Worm (Caenorhabditis elegans) whole organism, young adult: Measurements from ENCODE around the gene ykt-6.

Experiments
- B0261.1 ChIP-seq: sonication (generic microtip); optimal IDR thresholded peaks from 2 replicates; lab custom pipeline; 2016; ENCODE audit warnings: mild to moderate bottlenecking, missing genetic modification characterization, moderate library complexity, missing compliant biosample characterization
- D2030.7 ChIP-seq: fragments of 200-800 bp; sonication (Bioruptor generic); IDR thresholded peaks from 2 replicates; pipeline ENCODE4 v1.3.6; 2022; ENCODE audit warnings: missing genetic modification reagents, missing genetic modification characterization, missing compliant biosample characterization
- F37B4.10 ChIP-seq: fragments of 200-800 bp; sonication (Bioruptor generic); IDR thresholded peaks from 2 replicates; pipeline ENCODE4 v1.3.6; 2022; ENCODE audit warnings: missing genetic modification characterization, missing compliant biosample characterization
- F52B5.7 ChIP-seq: sonication (generic microtip); optimal IDR thresholded peaks from 2 replicates; lab custom pipeline; 2016; ENCODE audit warnings: mild to moderate bottlenecking, missing genetic modification characterization, missing compliant biosample characterization
- F57A8.1 ChIP-seq: fragments of 200-800 bp; sonication (Bioruptor generic); optimal IDR thresholded peaks from 2 replicates; lab custom pipeline; 2018; ENCODE audit warnings: mild to moderate bottlenecking, missing genetic modification characterization, moderate library complexity, missing compliant biosample characterization
- Y53F4B.3 ChIP-seq: fragments of 200-800 bp; sonication (Bioruptor generic); IDR thresholded peaks from 2 replicates; pipeline ENCODE4 v1.3.6; 2022; ENCODE audit warnings: missing genetic modification reagents, missing genetic modification characterization, missing compliant biosample characterization
- Y53G8AR.9 ChIP-seq: fragments of 200-800 bp; sonication (Bioruptor generic); conservative IDR thresholded peaks from 2 replicates; pipeline ENCODE4 v1.3.6; 2022; ENCODE audit warnings: missing genetic modification reagents, missing genetic modification characterization, missing compliant biosample characterization
- Y79H2A.3 ChIP-seq: fragments of 200-800 bp; sonication (Bioruptor generic); conservative IDR thresholded peaks from 2 replicates; pipeline ENCODE4 v1.3.6; 2022; ENCODE audit warnings: missing genetic modification reagents, missing genetic modification characterization, missing compliant biosample characterization
- atf-7 ChIP-seq: sonication (generic microtip); optimal IDR thresholded peaks from 2 replicates; lab custom pipeline; 2017; ENCODE audit warnings: mild to moderate bottlenecking, missing genetic modification characterization, missing compliant biosample characterization
- athp-1 ChIP-seq: sonication (generic microtip); optimal IDR thresholded peaks from 2 replicates; lab custom pipeline; 2017; ENCODE audit warnings: mild to moderate bottlenecking, missing genetic modification characterization, missing compliant biosample characterization
- ceh-27 ChIP-seq: fragments of 200-800 bp; sonication (Bioruptor generic); optimal IDR thresholded peaks from 2 replicates; lab custom pipeline; 2018; ENCODE audit warnings: mild to moderate bottlenecking, missing genetic modification characterization, moderate library complexity, missing compliant biosample characterization
- hrde-1 ChIP-seq: sonication (generic microtip); optimal IDR thresholded peaks from 2 replicates; lab custom pipeline; 2016; ENCODE audit warnings: missing genetic modification characterization, mild to moderate bottlenecking, missing compliant biosample characterization, moderate library complexity, missing genotype, missing genetic modification reagents, borderline replicate concordance
- lin-40 ChIP-seq: sonication (generic microtip); optimal IDR thresholded peaks from 2 replicates; lab custom pipeline; 2016; ENCODE audit warnings: missing genetic modification characterization, mild to moderate bottlenecking, missing compliant biosample characterization, missing genotype, missing genetic modification reagents
- madf-6 ChIP-seq: fragments of 200-800 bp; sonication (Bioruptor generic); IDR thresholded peaks from 2 replicates; pipeline ENCODE4 v1.3.6; 2022; ENCODE audit warnings: missing genetic modification reagents, missing genetic modification characterization, missing compliant biosample characterization
- madf-8 ChIP-seq: fragments of 200-800 bp; sonication (Bioruptor generic); conservative IDR thresholded peaks from 2 replicates; pipeline ENCODE4 v1.3.6; 2022; ENCODE audit warnings: missing genetic modification reagents, missing genetic modification characterization, missing compliant biosample characterization
- mcd-1 ChIP-seq: fragments of 200-800 bp; sonication (Bioruptor generic); IDR thresholded peaks from 2 replicates; pipeline ENCODE4 v1.3.6; 2022; ENCODE audit warnings: missing genetic modification reagents, missing genetic modification characterization, missing compliant biosample characterization
- mel-28 ChIP-seq: sonication (generic microtip); optimal IDR thresholded peaks from 2 replicates; lab custom pipeline; 2016; ENCODE audit warnings: borderline replicate concordance, mild to moderate bottlenecking, missing genetic modification characterization, missing compliant biosample characterization
- nfya-2 ChIP-seq: fragments of 200-800 bp; sonication (Bioruptor generic); IDR thresholded peaks from 2 replicates; pipeline ENCODE4 v1.3.6; 2022; ENCODE audit warnings: missing genetic modification reagents, missing genetic modification characterization, missing compliant biosample characterization
- nhr-120 ChIP-seq: fragments of 200-800 bp; sonication (Bioruptor generic); IDR thresholded peaks from 2 replicates; pipeline ENCODE4 v1.3.6; 2022; ENCODE audit warnings: missing genetic modification characterization, missing compliant biosample characterization
- nhr-179 ChIP-seq: sonication (generic microtip); optimal IDR thresholded peaks from 2 replicates; lab custom pipeline; 2016; ENCODE audit warnings: mild to moderate bottlenecking, missing genetic modification characterization, missing compliant biosample characterization
- nhr-90 ChIP-seq: sonication (generic microtip); optimal IDR thresholded peaks from 2 replicates; lab custom pipeline; 2016; ENCODE audit warnings: missing genotype, mild to moderate bottlenecking, missing genetic modification characterization, missing compliant biosample characterization
- rec-8 ChIP-seq, 2 experiments: sonication (generic microtip); optimal IDR thresholded peaks; 2 replicates each; lab custom pipeline; 2016; ENCODE audit warnings: mild to moderate bottlenecking in 2 of 2, missing genetic modification characterization in 2 of 2, missing genetic modification reagents in 2 of 2, missing genotype in 2 of 2, missing biosample characterization in 1 of 2, missing compliant biosample characterization in 1 of 2, moderate library complexity in 1 of 2
- rpc-1 ChIP-seq, 2 experiments: fragments of 150-350 bp in 1 of 2; sonication (generic microtip) in 1 of 2; optimal IDR thresholded peaks; 2 replicates each; lab custom pipeline; 2014 to 2018; ENCODE audit warnings: missing biosample characterization in 1 of 2, missing genetic modification characterization in 1 of 2, missing genetic modification reagents in 1 of 2, missing genotype in 1 of 2
- sdz-38 ChIP-seq: sonication (generic microtip); optimal IDR thresholded peaks from 2 replicates; lab custom pipeline; 2016; ENCODE audit warnings: missing genotype, missing genetic modification characterization, missing compliant biosample characterization
- snpc-1.3 ChIP-seq: sonication (generic microtip); optimal IDR thresholded peaks from 2 replicates; lab custom pipeline; 2017; ENCODE audit warnings: missing genetic modification characterization, mild to moderate bottlenecking, missing compliant biosample characterization, antibody characterized with exemption, moderate library complexity, missing genotype, missing genetic modification reagents; ENCODE audit not compliant: insufficient read depth
- snpc-3.4 ChIP-seq: sonication (generic microtip); optimal IDR thresholded peaks from 2 replicates; lab custom pipeline; 2017; ENCODE audit warnings: missing genetic modification characterization, mild to moderate bottlenecking, missing compliant biosample characterization, antibody characterized with exemption, moderate library complexity, missing genotype, missing genetic modification reagents
- unc-130 ChIP-seq: sonication (generic microtip); optimal IDR thresholded peaks from 2 replicates; lab custom pipeline; 2016; ENCODE audit warnings: missing genetic modification reagents, missing genetic modification characterization, missing compliant biosample characterization
- ztf-26 ChIP-seq: sonication (generic microtip); optimal IDR thresholded peaks from 2 replicates; lab custom pipeline; 2017; ENCODE audit warnings: missing genetic modification characterization, missing compliant biosample characterization
- ztf-6 ChIP-seq: fragments of 200-800 bp; sonication (Bioruptor generic); IDR thresholded peaks from 2 replicates; pipeline ENCODE4 v1.3.6; 2022; ENCODE audit warnings: missing genetic modification reagents, missing genetic modification characterization, missing compliant biosample characterization

ykt-6 gene

DNA sequence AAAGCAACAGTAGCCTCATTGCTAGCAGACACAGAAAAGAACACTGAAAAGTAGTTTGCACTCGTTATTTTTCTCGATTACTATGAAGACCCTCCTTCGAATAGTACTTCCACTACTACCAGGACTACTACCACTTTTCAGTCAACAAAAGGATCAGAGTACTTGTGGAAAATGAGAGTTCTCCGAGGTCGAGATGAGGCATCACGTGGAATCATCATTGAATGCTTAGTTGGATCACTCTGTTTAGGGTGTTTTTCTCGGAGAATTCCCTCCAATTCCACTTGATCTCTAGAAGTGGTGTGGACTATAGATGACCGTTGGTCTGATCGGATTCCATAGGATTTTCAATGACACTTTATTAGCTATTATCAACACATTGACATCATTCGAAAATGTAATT lies 13.4 kb upstream of the ykt-6 start:
- TF ChIP-seq Y79H2A.3 (GFP tag; lab: Robert Waterston, UW) (no peak), ceh-27 (GFP tag; lab: Kevin White, UChicago) (peak; percentile 69)

DNA sequence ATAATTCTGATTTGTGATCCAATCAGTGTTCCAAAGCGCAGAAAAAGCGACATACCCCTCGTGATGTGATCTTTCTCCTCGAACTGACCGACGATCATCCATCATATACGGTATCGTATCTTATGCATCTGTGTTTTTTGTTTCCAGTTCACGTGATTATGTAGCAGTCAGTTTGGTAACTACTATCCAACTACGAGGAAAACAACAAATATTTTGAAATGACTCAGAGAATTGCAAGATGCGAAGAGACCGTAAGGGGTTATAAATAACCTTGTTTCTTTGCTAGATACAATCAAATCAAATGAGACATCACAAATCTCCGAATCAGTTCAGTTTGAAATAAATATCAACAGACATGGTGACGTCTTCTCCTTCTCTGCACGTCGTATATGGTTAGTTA lies 12.8 kb upstream of the ykt-6 start:
- TF ChIP-seq nfya-2 (GFP tag; lab: Robert Waterston, UW) (no peak), F57A8.1 (GFP tag; lab: Kevin White, UChicago) (no peak), ztf-26 (peak; percentile 18), mel-28 (tag; lab: Kevin White, UChicago) (no peak), Y53F4B.3 (GFP tag; lab: Robert Waterston, UW) (no peak), snpc-3.4 (tag; lab: Kevin White, UChicago) (no peak), rpc-1 (optimal IDR thresholded peaks at IDR 0.05; lab: Kevin White, UChicago) (no peak), rpc-1 (tag; optimal IDR thresholded peaks at IDR 0.05; lab: Kevin White, UChicago) (no peak), F52B5.7 (tag; lab: Kevin White, UChicago) (no peak), unc-130 (no peak), lin-40 (tag; lab: Kevin White, UChicago) (peak; percentile 7), ztf-6 (GFP tag; lab: Robert Waterston, UW) (no peak), madf-8 (GFP tag; lab: Robert Waterston, UW) (no peak), athp-1 (tag; lab: Kevin White, UChicago) (no peak)
- TF ChIP-seq, all 124 proteins: peak for 2

DNA sequence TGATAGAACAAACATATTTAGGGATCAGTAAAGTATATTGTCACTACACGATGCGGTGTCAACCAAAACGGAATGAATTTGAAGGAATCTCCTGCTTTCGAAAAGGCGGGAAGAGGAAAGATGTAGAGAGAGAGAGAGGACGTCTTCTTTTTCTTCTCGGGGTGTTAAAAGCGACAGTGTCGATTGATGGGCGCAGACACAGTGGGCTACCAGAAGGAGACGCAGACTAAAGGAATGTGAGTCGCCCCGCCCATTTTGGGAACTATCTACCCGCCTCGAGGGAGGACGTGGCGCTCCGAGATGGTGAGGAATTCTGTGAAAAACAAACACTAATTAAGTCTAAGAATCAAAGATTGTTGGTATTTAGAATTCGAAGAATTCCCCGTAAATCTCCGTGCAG lies 12.1 kb upstream of the ykt-6 start, which contains the start of the genes B0361.14 and B0361.9:
Gene B0361.14 (minus strand): TSS at position 66 of the 400 bp plus-strand sequence.
Gene B0361.9 (minus strand): TSS at position 166 of the 400 bp plus-strand sequence.
- no peak for TF ChIP-seq nhr-179

DNA sequence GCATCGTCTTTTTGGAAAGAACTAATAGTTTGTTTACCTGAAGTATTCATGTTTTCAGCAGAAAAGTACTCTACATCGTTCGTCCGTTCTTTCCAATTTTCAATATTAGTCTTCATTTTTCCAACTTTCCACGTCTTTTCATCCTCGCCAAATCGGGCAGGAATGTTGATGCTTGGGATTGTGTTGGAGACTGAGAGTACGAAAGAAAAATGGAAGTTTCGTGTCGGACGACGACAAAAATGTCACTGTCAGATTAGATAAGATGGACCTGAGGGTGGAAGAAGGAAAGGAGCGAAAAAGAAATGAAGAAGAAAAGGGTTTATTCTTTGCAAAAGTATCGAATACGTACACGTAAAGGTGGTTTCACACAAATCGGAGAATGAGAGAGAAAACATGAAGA lies 10.6 kb upstream of the ykt-6 start:
- TF ChIP-seq B0261.1, result no peak
- no peak for TF ChIP-seq rec-8 (tag; optimal IDR thresholded peaks at IDR 0.05; lab: Kevin White, UChicago)
- TF ChIP-seq nhr-120 (GFP tag; lab: Robert Waterston, UW), result no peak
- TF ChIP-seq hrde-1 (tag; lab: Kevin White, UChicago), result no peak
- TF ChIP-seq snpc-1.3 (tag; lab: Kevin White, UChicago), result no peak
- no peak for TF ChIP-seq D2030.7
- TF ChIP-seq mcd-1 (GFP tag; lab: Robert Waterston, UW), result no peak
- TF ChIP-seq nfya-2 (GFP tag; lab: Robert Waterston, UW), result no peak
- no peak for TF ChIP-seq sdz-38
- no peak for TF ChIP-seq Y53G8AR.9 (GFP tag; lab: Robert Waterston, UW)
- no peak for TF ChIP-seq F37B4.10
- no peak for TF ChIP-seq athp-1 (tag; lab: Kevin White, UChicago)
- no peak for TF ChIP-seq ztf-26

DNA sequence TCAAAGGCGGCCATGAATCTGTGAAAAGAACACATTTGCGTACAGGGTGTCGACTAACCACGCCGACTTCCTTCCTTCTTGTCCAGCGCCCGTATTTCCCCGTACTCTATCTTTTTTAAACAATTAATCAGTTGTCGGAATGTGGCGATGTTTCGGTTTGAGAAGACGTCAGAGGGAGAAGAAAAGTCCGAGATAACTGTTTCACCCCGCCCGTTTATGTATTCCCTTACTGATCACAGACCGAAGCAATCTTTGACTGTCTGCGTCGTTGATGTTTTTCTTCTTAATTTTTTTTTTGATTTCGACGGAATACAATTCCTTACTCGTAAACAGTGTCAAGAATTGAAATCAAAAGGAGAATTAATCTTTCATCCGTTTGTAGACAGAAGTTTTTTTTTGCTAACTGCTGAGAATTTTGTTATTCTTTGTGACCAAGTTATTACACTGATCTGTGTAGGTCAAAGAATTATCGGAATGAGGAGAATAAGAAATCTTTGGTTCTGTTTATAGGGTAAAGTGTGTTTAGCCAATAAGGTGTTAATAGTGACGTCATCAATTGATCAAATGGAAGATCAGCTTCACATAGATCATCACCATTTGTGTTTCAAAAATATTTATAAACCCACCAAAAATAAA lies 9.8 kb upstream of the ykt-6 start:
- TF ChIP-seq atf-7 (tag; lab: Kevin White, UChicago) (peak; percentile 31), nhr-90 (tag; lab: Kevin White, UChicago) (no peak), lin-40 (tag; lab: Kevin White, UChicago) (peak; percentile 31), madf-6 (GFP tag; lab: Robert Waterston, UW) (no peak)
